Fruit fly (Drosophila melanogaster) whole organism, embryonic: ENCODE measurements around the gene Tsf2.

Source experiments
- Abd-B ChIP-seq: fragments of 200-800 bp; sonication (Bioruptor generic); optimal IDR thresholded peaks from 2 replicates; lab custom pipeline; 2018; ENCODE audit warnings: missing biosample characterization, mild to moderate bottlenecking, missing genetic modification characterization, moderate library complexity
- Ada2b ChIP-seq: fragments of 200-800 bp; sonication (Bioruptor generic); IDR thresholded peaks from 2 replicates; pipeline ENCODE4 v1.3.6; 2022; ENCODE audit warnings: missing biosample characterization, missing genetic modification characterization
- Atf3 ChIP-seq: fragments of 200-800 bp; sonication (Bioruptor generic); optimal IDR thresholded peaks from 3 replicates; lab custom pipeline; 2016; ENCODE audit warnings: missing biosample characterization, missing genetic modification characterization
- CG10654 ChIP-seq: fragments of 200-800 bp; sonication (Bioruptor generic); optimal IDR thresholded peaks from 2 replicates; lab custom pipeline; 2016; ENCODE audit warnings: missing biosample characterization, missing genetic modification characterization
- CG10959 ChIP-seq: fragments of 200-800 bp; sonication (Bioruptor generic); IDR thresholded peaks from 2 replicates; pipeline ENCODE4 v1.3.6; 2022; ENCODE audit warnings: missing biosample characterization, missing genetic modification characterization
- CG12071 ChIP-seq: fragments of 200-800 bp; sonication (Bioruptor generic); optimal IDR thresholded peaks from 3 replicates; lab custom pipeline; 2018; ENCODE audit warnings: missing biosample characterization, mild to moderate bottlenecking, missing genetic modification characterization
- CG1233 ChIP-seq: fragments of 200-800 bp; sonication (Bioruptor generic); optimal IDR thresholded peaks from 4 replicates; lab custom pipeline; 2018; ENCODE audit warnings: missing biosample characterization, mild to moderate bottlenecking, missing genetic modification characterization
- CG12744 ChIP-seq: fragments of 200-800 bp; sonication (Bioruptor generic); optimal IDR thresholded peaks from 2 replicates; lab custom pipeline; 2016; ENCODE audit warnings: missing biosample characterization, missing genetic modification characterization
- CG13287 ChIP-seq: fragments of 200-800 bp; sonication (Bioruptor generic); IDR thresholded peaks from 2 replicates; pipeline ENCODE4 v1.3.6; 2022; ENCODE audit warnings: missing biosample characterization, missing genetic modification characterization; ENCODE audit not compliant: partially characterized antibody
- CG13296 ChIP-seq: fragments of 200-800 bp; sonication (Bioruptor generic); optimal IDR thresholded peaks from 3 replicates; lab custom pipeline; 2018; ENCODE audit warnings: missing biosample characterization, mild to moderate bottlenecking, missing genetic modification characterization
- CG14710 ChIP-seq: fragments of 200-800 bp; sonication (Bioruptor generic); optimal IDR thresholded peaks from 3 replicates; lab custom pipeline; 2019; ENCODE audit warnings: missing biosample characterization, mild to moderate bottlenecking, missing genetic modification characterization, moderate library complexity
- CG17829 ChIP-seq: fragments of 200-800 bp; optimal IDR thresholded peaks from 2 replicates; lab custom pipeline; 2019; ENCODE audit warnings: missing biosample characterization, mild to moderate bottlenecking, missing genetic modification characterization, moderate library complexity
- CG2678 ChIP-seq: fragments of 200-800 bp; sonication (Bioruptor generic); optimal IDR thresholded peaks from 3 replicates; lab custom pipeline; 2019; ENCODE audit warnings: missing biosample characterization, mild to moderate bottlenecking, missing genetic modification characterization, moderate library complexity
- CG33213 ChIP-seq: fragments of 200-800 bp; sonication (Bioruptor generic); optimal IDR thresholded peaks from 3 replicates; lab custom pipeline; 2016; ENCODE audit warnings: missing biosample characterization, missing genetic modification characterization
- CG3847 ChIP-seq: fragments of 200-800 bp; sonication (Bioruptor generic); IDR thresholded peaks from 2 replicates; pipeline ENCODE4 v1.3.6; 2022; ENCODE audit warnings: missing biosample characterization, missing genetic modification characterization
- CG42726 ChIP-seq: fragments of 200-800 bp; sonication (Bioruptor generic); IDR thresholded peaks from 2 replicates; pipeline ENCODE4 v1.3.6; 2022; ENCODE audit warnings: missing biosample characterization, missing genetic modification characterization; ENCODE audit not compliant: partially characterized antibody
- CG8290 ChIP-seq, 3 experiments: fragments of 200-800 bp; sonication (Bioruptor generic); optimal IDR thresholded peaks; 2 replicates each; lab custom pipeline; 2016 to 2019; ENCODE audit warnings: missing biosample characterization in 3 of 3, missing genetic modification characterization in 3 of 3, mild to moderate bottlenecking in 2 of 3, moderate library complexity in 1 of 3
- CG8478 ChIP-seq: fragments of >200 bp; optimal IDR thresholded peaks from 2 replicates; lab custom pipeline; 2018
- CG8765 ChIP-seq: fragments of 200-800 bp; sonication (Bioruptor generic); IDR thresholded peaks from 2 replicates; pipeline ENCODE4 v1.3.6; 2022; ENCODE audit warnings: missing biosample characterization, missing genetic modification characterization
- CG9437 ChIP-seq: fragments of 200-800 bp; sonication (Bioruptor generic); optimal IDR thresholded peaks from 2 replicates; lab custom pipeline; 2018; ENCODE audit warnings: missing biosample characterization, mild to moderate bottlenecking, missing genetic modification characterization
- CG9817 ChIP-seq: fragments of 200-800 bp; sonication (Bioruptor generic); optimal IDR thresholded peaks from 2 replicates; lab custom pipeline; 2018; ENCODE audit warnings: missing biosample characterization, mild to moderate bottlenecking, missing genetic modification characterization, moderate library complexity
- D19A ChIP-seq: fragments of 200-800 bp; optimal IDR thresholded peaks from 3 replicates; lab custom pipeline; 2019; ENCODE audit warnings: missing biosample characterization, mild to moderate bottlenecking, missing genetic modification characterization, moderate library complexity
- Doc3 ChIP-seq: fragments of 200-800 bp; sonication (Bioruptor generic); IDR thresholded peaks from 3 replicates; pipeline ENCODE4 v1.3.6; 2022; ENCODE audit warnings: missing biosample characterization, missing genetic modification characterization; ENCODE audit not compliant: partially characterized antibody
- Dref ChIP-seq: fragments of 200-800 bp; sonication (Bioruptor generic); IDR thresholded peaks from 2 replicates; pipeline ENCODE4 v1.3.6; 2022; ENCODE audit warnings: missing biosample characterization, missing genetic modification characterization
- ERR ChIP-seq: fragments of 200-800 bp; sonication (Bioruptor generic); optimal IDR thresholded peaks from 2 replicates; lab custom pipeline; 2016; ENCODE audit warnings: missing biosample characterization, missing genetic modification characterization
- Fer2 ChIP-seq: fragments of 200-800 bp; sonication (Bioruptor generic); optimal IDR thresholded peaks from 2 replicates; lab custom pipeline; 2018; ENCODE audit warnings: missing biosample characterization, mild to moderate bottlenecking, missing genetic modification characterization, moderate library complexity
- Gug ChIP-seq: fragments of 200-800 bp; sonication (Bioruptor generic); IDR thresholded peaks from 4 replicates; pipeline ENCODE4 v1.3.6; 2022; ENCODE audit warnings: missing biosample characterization, missing genetic modification characterization
- HLH54F ChIP-seq: fragments of 200-800 bp; sonication (Bioruptor generic); optimal IDR thresholded peaks from 3 replicates; lab custom pipeline; 2016; ENCODE audit warnings: missing biosample characterization, missing genetic modification characterization
- HLHmδ ChIP-seq: fragments of 200-800 bp; sonication (Bioruptor generic); optimal IDR thresholded peaks from 2 replicates; lab custom pipeline; 2018; ENCODE audit warnings: missing biosample characterization, mild to moderate bottlenecking, missing genetic modification characterization, moderate library complexity
- Hand ChIP-seq: fragments of 200-800 bp; sonication (Bioruptor generic); optimal IDR thresholded peaks from 2 replicates; lab custom pipeline; 2017; ENCODE audit warnings: mild to moderate bottlenecking, missing biosample characterization, missing genetic modification reagents, missing genetic modification characterization
- Jarid2 ChIP-seq: fragments of 200-800 bp; sonication (Bioruptor generic); optimal IDR thresholded peaks from 3 replicates; lab custom pipeline; 2017; ENCODE audit warnings: mild to moderate bottlenecking, missing biosample characterization, missing genetic modification reagents, missing genetic modification characterization
- Meics ChIP-seq: fragments of 200-800 bp; sonication (Bioruptor generic); optimal IDR thresholded peaks from 2 replicates; lab custom pipeline; 2017; ENCODE audit warnings: missing biosample characterization, mild to moderate bottlenecking, missing genetic modification characterization
- NC2α ChIP-seq: fragments of 200-800 bp; sonication (Bioruptor generic); optimal IDR thresholded peaks from 2 replicates; lab custom pipeline; 2016; ENCODE audit warnings: missing biosample characterization, missing genetic modification characterization
- NfI ChIP-seq: fragments of 200-800 bp; sonication (Bioruptor generic); optimal IDR thresholded peaks from 3 replicates; lab custom pipeline; 2018; ENCODE audit warnings: missing biosample characterization, mild to moderate bottlenecking, missing genetic modification characterization, moderate library complexity
- Scr ChIP-seq: fragments of 200-800 bp; sonication (Bioruptor generic); IDR thresholded peaks from 2 replicates; pipeline ENCODE4 v1.3.6; 2022; ENCODE audit warnings: missing biosample characterization, missing genetic modification characterization; ENCODE audit not compliant: partially characterized antibody
- Side ChIP-seq: fragments of 200-800 bp; sonication (Bioruptor generic); optimal IDR thresholded peaks from 2 replicates; lab custom pipeline; 2016; ENCODE audit warnings: missing biosample characterization, missing genetic modification characterization
- Trl ChIP-seq, 3 experiments: fragments of >200 bp in 2 of 3; fragments of 200-800 bp in 1 of 3; sonication (Bioruptor generic) in 1 of 3; optimal IDR thresholded peaks; 2 replicates in 1 of 3; 3 replicates in 2 of 3; lab custom pipeline; 2016 to 2017; ENCODE audit warnings: missing biosample characterization in 1 of 3, missing genetic modification characterization in 1 of 3
- ase ChIP-seq: fragments of 200-800 bp; sonication (Bioruptor generic); IDR thresholded peaks from 3 replicates; pipeline ENCODE4 v1.3.6; 2022; ENCODE audit warnings: missing biosample characterization, missing genetic modification characterization
- eve ChIP-seq, 2 experiments: fragments of >200 bp; optimal IDR thresholded peaks; 2 replicates each; lab custom pipeline; 2017; ENCODE audit warnings: missing biosample characterization in 2 of 2, missing genetic modification characterization in 2 of 2
- ewg ChIP-seq: fragments of 200-800 bp; sonication (Bioruptor generic); optimal IDR thresholded peaks from 3 replicates; lab custom pipeline; 2017; ENCODE audit warnings: mild to moderate bottlenecking, missing biosample characterization, missing genetic modification reagents, missing genetic modification characterization
- gfzf ChIP-seq: fragments of 200-800 bp; sonication (Bioruptor generic); optimal IDR thresholded peaks from 2 replicates; lab custom pipeline; 2016; ENCODE audit warnings: missing biosample characterization, mild to moderate bottlenecking, missing genetic modification characterization, moderate library complexity
- gsb ChIP-seq: fragments of 200-800 bp; sonication (Bioruptor generic); IDR thresholded peaks from 2 replicates; pipeline ENCODE4 v1.3.6; 2022; ENCODE audit warnings: missing biosample characterization, missing genetic modification characterization
- ham ChIP-seq: fragments of 200-800 bp; sonication (Bioruptor generic); IDR thresholded peaks from 2 replicates; pipeline ENCODE4 v1.3.6; 2022; ENCODE audit warnings: missing biosample characterization, missing genetic modification characterization
- scrt ChIP-seq: fragments of 200-800 bp; sonication (Bioruptor generic); optimal IDR thresholded peaks from 2 replicates; lab custom pipeline; 2018; ENCODE audit warnings: missing biosample characterization, mild to moderate bottlenecking, missing genetic modification characterization, moderate library complexity
- slbo ChIP-seq: fragments of 200-800 bp; sonication (Bioruptor generic); IDR thresholded peaks from 2 replicates; pipeline ENCODE4 v1.3.6; 2022; ENCODE audit warnings: missing biosample characterization, missing genetic modification characterization
- slou ChIP-seq: fragments of 200-800 bp; sonication (Bioruptor generic); optimal IDR thresholded peaks from 3 replicates; lab custom pipeline; 2016; ENCODE audit warnings: missing biosample characterization, missing genetic modification characterization
- stwl ChIP-seq: fragments of 200-800 bp; sonication (Bioruptor generic); optimal IDR thresholded peaks from 3 replicates; lab custom pipeline; 2018; ENCODE audit warnings: missing biosample characterization, mild to moderate bottlenecking, missing genetic modification characterization, moderate library complexity
- tll ChIP-seq, 2 experiments: fragments of 200-800 bp in 1 of 2; fragments of >200 bp in 1 of 2; sonication (Bioruptor generic) in 1 of 2; optimal IDR thresholded peaks; 2 replicates each; lab custom pipeline; 2017 to 2019; ENCODE audit warnings: missing biosample characterization in 2 of 2, missing genetic modification characterization in 2 of 2, mild to moderate bottlenecking in 1 of 2, moderate library complexity in 1 of 2
- tup ChIP-seq: fragments of 200-800 bp; sonication (Bioruptor generic); optimal IDR thresholded peaks from 2 replicates; lab custom pipeline; 2016; ENCODE audit warnings: missing biosample characterization, mild to moderate bottlenecking, missing genetic modification characterization, moderate library complexity

Tsf2 gene

dm6 chr3L:12514762-12515215 lies 18.7 kb downstream of the Tsf2 start, which contains the start of the genes sti and tral (continued):
- peak; percentile 90 for TF ChIP-seq CG12744
- TF ChIP-seq CG14710 (tag; lab: Kevin White, UChicago), result peak; percentile 93
- TF ChIP-seq Abd-B (GFP tag; lab: Kevin White, UChicago), result no peak
- peak; percentile 44 for TF ChIP-seq Jarid2 (GFP tag; lab: Kevin White, UChicago)
- TF ChIP-seq HLHmδ, result no peak
- TF ChIP-seq ase (GFP tag; lab: Robert Waterston, UW), result peak; percentile 78
- TF ChIP-seq Scr (GFP tag; lab: Robert Waterston, UW), result peak; percentile 53
- TF ChIP-seq stwl (tag; lab: Kevin White, UChicago), result peak; percentile 86
- peak; percentile 91 for TF ChIP-seq NfI (GFP tag; lab: Kevin White, UChicago)
- TF ChIP-seq CG8290 (GFP tag; optimal IDR thresholded peaks at IDR 0.05; lab: Kevin White, UChicago), result peak; percentile 84
- TF ChIP-seq CG8290 (tag; optimal IDR thresholded peaks at IDR 0.05; lab: Kevin White, UChicago), result peak; percentile 54 to 75
- peak; percentile 44; the same call in 1 of the 2 replicates for TF ChIP-seq CG13287 (GFP tag; lab: Robert Waterston, UW)
- TF ChIP-seq gfzf (GFP tag; lab: Kevin White, UChicago), result peak; percentile 46
- TF ChIP-seq Gug, result peak; percentile 91
- TF ChIP-seq Side (GFP tag; lab: Kevin White, UChicago), result peak; percentile 94
- TF ChIP-seq CG17829 (tag; lab: Kevin White, UChicago), result peak; percentile 91
- TF ChIP-seq Fer2 (tag; lab: Kevin White, UChicago), result peak; percentile 89
- no peak for TF ChIP-seq tll (GFP tag; optimal IDR thresholded peaks at IDR 0.05; lab: Kevin White, UChicago)
- peak; percentile 61 for TF ChIP-seq CG9437 (GFP tag; lab: Kevin White, UChicago)
- TF ChIP-seq eve (GFP tag; optimal IDR thresholded peaks at IDR 0.05; lab: Kevin White, UChicago), result peak in 1 of 2 experiments; percentile 13
- TF ChIP-seq gsb (GFP tag; lab: Robert Waterston, UW), result peak; percentile 57
- TF ChIP-seq Dref (GFP tag; lab: Robert Waterston, UW), result peak; percentile 53
- TF ChIP-seq CG10959 (GFP tag; lab: Robert Waterston, UW), result peak; percentile 72
- no peak for TF ChIP-seq CG8478 (lab: Kevin White, UChicago)
- peak; percentile 89 for TF ChIP-seq NC2α (GFP tag; lab: Kevin White, UChicago)
- TF ChIP-seq CG9817 (tag; lab: Kevin White, UChicago), result peak; percentile 92
- peak; percentile 68 for TF ChIP-seq scrt (GFP tag; lab: Kevin White, UChicago)
- TF ChIP-seq tup, result peak; percentile 91
- peak; percentile 86 for TF ChIP-seq ERR (GFP tag; lab: Kevin White, UChicago)
- TF ChIP-seq Hand (GFP tag; lab: Kevin White, UChicago), result peak; percentile 56
- TF ChIP-seq CG10654 (GFP tag; lab: Kevin White, UChicago), result peak; percentile 85
- peak in 1 of 2 experiments; percentile 12 for TF ChIP-seq Trl (optimal IDR thresholded peaks at IDR 0.05; lab: Kevin White, UChicago)
- TF ChIP-seq Trl (GFP tag; optimal IDR thresholded peaks at IDR 0.05; lab: Kevin White, UChicago), result peak; percentile 96
- peak; percentile 47 for TF ChIP-seq D19A (tag; lab: Kevin White, UChicago)
- TF ChIP-seq CG3847 (GFP tag; lab: Robert Waterston, UW), result peak; percentile 91
- no peak; the same call in 1 of the 2 replicates for TF ChIP-seq CG42726
- peak; percentile 90 for TF ChIP-seq Atf3
- TF ChIP-seq CG12071, result peak; percentile 35
- peak; percentile 96 for TF ChIP-seq HLH54F
- TF ChIP-seq Meics (GFP tag; lab: Kevin White, UChicago), result peak; percentile 88
- TF ChIP-seq ham (GFP tag; lab: Robert Waterston, UW), result peak; percentile 52; the same call in 1 of the 2 replicates
- peak; percentile 87 for TF ChIP-seq slou (GFP tag; lab: Kevin White, UChicago)
- TF ChIP-seq CG1233 (GFP tag; lab: Kevin White, UChicago), result peak; percentile 82
- peak; percentile 94 for TF ChIP-seq slbo (GFP tag; lab: Robert Waterston, UW)
- TF ChIP-seq ewg (GFP tag; lab: Kevin White, UChicago), result peak; percentile 81
- TF ChIP-seq Ada2b (GFP tag; lab: Robert Waterston, UW), result peak; percentile 74
- peak; percentile 89 for TF ChIP-seq CG33213 (GFP tag; lab: Kevin White, UChicago)
- peak; percentile 74 for TF ChIP-seq CG8765 (GFP tag; lab: Robert Waterston, UW)
- peak; percentile 82 for TF ChIP-seq CG2678
- TF ChIP-seq CG13296 (GFP tag; lab: Kevin White, UChicago), result peak; percentile 72
- TF ChIP-seq Doc3, result no peak
